Worm (Caenorhabditis elegans) whole organism, L1 larva: ENCODE results near the gene nhr-117.

ENCODE experiments used
- ets-5 ChIP-seq: fragments of 200-800 bp; sonication (Bioruptor generic); IDR thresholded peaks from 2 replicates; pipeline ENCODE4 v1.3.6; 2022; ENCODE audit warnings: missing genetic modification characterization, missing compliant biosample characterization
- hpl-2 ChIP-seq: fragments of 150-350 bp; optimal IDR thresholded peaks from 2 replicates; lab custom pipeline; 2014; ENCODE audit warnings: missing biosample characterization, missing genetic modification reagents, missing genetic modification characterization
- lin-13 ChIP-seq: fragments of 150-350 bp; optimal IDR thresholded peaks from 2 replicates; lab custom pipeline; 2014; ENCODE audit warnings: missing biosample characterization, missing genetic modification reagents, missing genetic modification characterization
- lin-39 ChIP-seq: fragments of 150-350 bp; optimal IDR thresholded peaks from 2 replicates; lab custom pipeline; 2014; ENCODE audit warnings: missing biosample characterization, missing genetic modification reagents, missing genetic modification characterization
- lir-3 ChIP-seq: sonication (generic microtip); optimal IDR thresholded peaks from 2 replicates; lab custom pipeline; 2016; ENCODE audit warnings: mild to moderate bottlenecking, missing genetic modification characterization, moderate library complexity, missing compliant biosample characterization; ENCODE audit not compliant: poor library complexity
- nhr-19 ChIP-seq: fragments of 200-800 bp; sonication (Bioruptor generic); conservative IDR thresholded peaks from 2 replicates; pipeline ENCODE4 v1.3.6; 2022; ENCODE audit warnings: missing genetic modification characterization, missing compliant biosample characterization
- nhr-84 ChIP-seq: sonication (generic microtip); optimal IDR thresholded peaks from 2 replicates; lab custom pipeline; 2017; ENCODE audit warnings: missing biosample characterization, missing genetic modification characterization
- pqm-1 ChIP-seq: sonication (generic microtip); optimal IDR thresholded peaks from 3 replicates; lab custom pipeline; 2017; ENCODE audit warnings: missing biosample characterization, missing genetic modification characterization
- rnt-1 ChIP-seq: sonication (generic microtip); optimal IDR thresholded peaks from 2 replicates; lab custom pipeline; 2016; ENCODE audit warnings: mild to moderate bottlenecking, missing genetic modification characterization, moderate library complexity, missing compliant biosample characterization
- unc-62 ChIP-seq: fragments of 150-350 bp; optimal IDR thresholded peaks from 2 replicates; lab custom pipeline; 2014; ENCODE audit warnings: missing biosample characterization, missing genetic modification reagents, missing genetic modification characterization

DNA sequence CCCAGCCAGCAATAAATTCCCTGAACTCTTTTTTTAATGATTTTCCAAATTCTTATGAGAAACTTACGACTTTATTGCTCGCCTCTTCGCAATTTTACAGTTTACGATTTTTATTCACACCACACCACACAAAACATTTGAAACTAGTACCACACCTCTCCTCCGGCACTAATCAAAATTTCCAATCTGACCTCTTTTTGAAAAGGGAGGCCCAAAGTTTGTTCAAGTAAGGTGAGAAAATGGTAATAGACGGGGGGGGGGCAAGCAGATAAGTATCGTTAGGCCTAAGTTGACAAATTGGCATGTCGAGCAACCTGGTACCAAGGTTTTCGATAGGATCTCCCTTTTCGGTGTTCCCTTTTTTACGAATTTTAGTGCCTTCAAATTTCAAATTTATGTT is 41.5 kb downstream of the nhr-117 start:
- TF ChIP-seq hpl-2 (GFP tag; lab: Kevin White, UChicago) = no peak
- no peak for TF ChIP-seq pqm-1 (tag; lab: Kevin White, UChicago)
- no peak for TF ChIP-seq nhr-19
- TF ChIP-seq ets-5 = no peak
- TF ChIP-seq lin-13 (GFP tag; lab: Kevin White, UChicago) = no peak
- no peak for TF ChIP-seq unc-62 (GFP tag; lab: Kevin White, UChicago)
- no peak for TF ChIP-seq nhr-84 (tag; lab: Kevin White, UChicago)
- TF ChIP-seq lin-39 (tag; lab: Kevin White, UChicago) = no peak
- no peak for TF ChIP-seq lir-3 (tag; lab: Kevin White, UChicago)
- TF ChIP-seq rnt-1 (tag; lab: Kevin White, UChicago) = no peak
